Worm (Caenorhabditis elegans): ENCODE data around the gene F44F4.10.
"Not testable (repeated sequence)": the region's sequence is repeated elsewhere in the genome, so short reads cannot be mapped to it uniquely, and the experiment has no call there.

- not testable (repeated sequence) for TF ChIP-seq mab-5, nhr-23, nhr-237, nhr-12, mbf-1, nhr-11 (tag; optimal IDR thresholded peaks at IDR 0.05)
Measured at ce11 chrII:10941918-10942317, 24.8 kb upstream of the F44F4.10 start, which contains the start of gene R03D7.15.
